Fruit fly (Drosophila melanogaster) whole organism, adult: ENCODE results near the gene Datp.

Experiments
- CG11617 ChIP-seq: fragments of 200-800 bp; sonication (Bioruptor generic); optimal IDR thresholded peaks from 2 replicates; lab custom pipeline; 2017; ENCODE audit warnings: mild to moderate bottlenecking, missing biosample characterization, missing genetic modification reagents, missing genetic modification characterization
- CG12768 ChIP-seq: fragments of 200-800 bp; sonication (Bioruptor generic); optimal IDR thresholded peaks from 2 replicates; lab custom pipeline; 2017; ENCODE audit warnings: missing biosample characterization, missing genetic modification characterization, mild to moderate bottlenecking, moderate library complexity, missing genetic modification reagents
- CG14711 ChIP-seq: fragments of 200-800 bp; sonication (Bioruptor generic); optimal IDR thresholded peaks from 2 replicates; lab custom pipeline; 2018; ENCODE audit warnings: missing biosample characterization, mild to moderate bottlenecking, missing genetic modification characterization, moderate library complexity
- CG1620 ChIP-seq: fragments of 200-800 bp; sonication (Bioruptor generic); optimal IDR thresholded peaks from 2 replicates; lab custom pipeline; 2016; ENCODE audit warnings: missing biosample characterization, missing genetic modification characterization
- CG33017 ChIP-seq: fragments of 200-800 bp; sonication (Bioruptor generic); optimal IDR thresholded peaks from 2 replicates; lab custom pipeline; 2018; ENCODE audit warnings: missing biosample characterization, mild to moderate bottlenecking, missing genetic modification characterization, moderate library complexity
- CG5204 ChIP-seq: fragments of 200-800 bp; sonication (Bioruptor generic); optimal IDR thresholded peaks from 2 replicates; lab custom pipeline; 2016; ENCODE audit warnings: missing biosample characterization, missing genetic modification characterization
- CG7045 ChIP-seq: fragments of 200-800 bp; sonication (Bioruptor generic); optimal IDR thresholded peaks from 2 replicates; lab custom pipeline; 2017; ENCODE audit warnings: missing biosample characterization, mild to moderate bottlenecking, missing genetic modification characterization
- CG7101 ChIP-seq: fragments of 200-800 bp; sonication (Bioruptor generic); optimal IDR thresholded peaks from 2 replicates; lab custom pipeline; 2018; ENCODE audit warnings: missing biosample characterization, mild to moderate bottlenecking, missing genetic modification characterization, moderate library complexity
- Clk ChIP-seq: fragments of 200-800 bp; sonication (Bioruptor generic); optimal IDR thresholded peaks from 2 replicates; lab custom pipeline; 2017; ENCODE audit warnings: missing biosample characterization, missing genetic modification characterization
- Crg-1 ChIP-seq: fragments of 200-800 bp; sonication (Bioruptor generic); optimal IDR thresholded peaks from 2 replicates; lab custom pipeline; 2016; ENCODE audit warnings: missing biosample characterization, missing genetic modification characterization
- Hr96 ChIP-seq: fragments of 200-800 bp; sonication (Bioruptor generic); optimal IDR thresholded peaks from 2 replicates; lab custom pipeline; 2016; ENCODE audit warnings: missing biosample characterization, missing genetic modification characterization
- Mnt ChIP-seq: fragments of 200-800 bp; sonication (Bioruptor generic); optimal IDR thresholded peaks from 2 replicates; lab custom pipeline; 2016; ENCODE audit warnings: missing biosample characterization, mild to moderate bottlenecking, missing genetic modification characterization
- bab1 ChIP-seq: fragments of 200-800 bp; sonication (Bioruptor generic); optimal IDR thresholded peaks from 3 replicates; lab custom pipeline; 2019; ENCODE audit warnings: missing biosample characterization, mild to moderate bottlenecking, missing genetic modification characterization, moderate library complexity
- cic ChIP-seq: fragments of 200-800 bp; sonication (Bioruptor generic); optimal IDR thresholded peaks from 2 replicates; lab custom pipeline; 2017; ENCODE audit warnings: missing biosample characterization, mild to moderate bottlenecking, missing genetic modification characterization, moderate library complexity
- cnc ChIP-seq, 2 experiments: fragments of >200 bp; optimal IDR thresholded peaks; 2 replicates each; lab custom pipeline; 2017
- kay ChIP-seq: fragments of 200-800 bp; sonication (Bioruptor generic); peaks from one replicate; lab custom pipeline; 2016; ENCODE audit warnings: missing biosample characterization, missing genetic modification characterization, borderline replicate concordance
- ovo ChIP-seq: fragments of 200-800 bp; sonication (Bioruptor generic); optimal IDR thresholded peaks from 2 replicates; lab custom pipeline; 2016; ENCODE audit warnings: missing biosample characterization, missing genetic modification characterization
- pad ChIP-seq: fragments of 200-800 bp; sonication (Bioruptor generic); optimal IDR thresholded peaks from 3 replicates; lab custom pipeline; 2017; ENCODE audit warnings: missing biosample characterization, missing genetic modification characterization, mild to moderate bottlenecking, moderate library complexity, missing genetic modification reagents
- tj ChIP-seq: fragments of 200-800 bp; sonication (Bioruptor generic); optimal IDR thresholded peaks from 3 replicates; lab custom pipeline; 2017; ENCODE audit warnings: missing biosample characterization, mild to moderate bottlenecking, missing genetic modification characterization, moderate library complexity
- toe ChIP-seq: fragments of 200-800 bp; sonication (Bioruptor generic); optimal IDR thresholded peaks from 2 replicates; lab custom pipeline; 2016; ENCODE audit warnings: missing biosample characterization, missing genetic modification characterization

Gene Datp

dm6 chr2L:9933063-9933462 lies 5.5 kb downstream of the Datp start, which contains the start of gene Cpr30F:
Cpr30F (minus strand) TSS chr2L:9933163.
- TF ChIP-seq Clk (GFP tag; lab: Kevin White, UChicago) (no peak), Crg-1 (GFP tag; lab: Kevin White, UChicago) (no peak), CG7045 (GFP tag; lab: Kevin White, UChicago) (no peak), Hr96 (GFP tag; lab: Kevin White, UChicago) (no peak), bab1 (GFP tag; lab: Kevin White, UChicago) (no peak), tj (GFP tag; lab: Kevin White, UChicago) (no peak), CG12768 (GFP tag; lab: Kevin White, UChicago) (no peak), toe (GFP tag; lab: Kevin White, UChicago) (no peak), CG11617 (GFP tag; lab: Kevin White, UChicago) (no peak), pad (no peak), CG5204 (GFP tag; lab: Kevin White, UChicago) (no peak), CG14711 (tag; lab: Kevin White, UChicago) (no peak), cic (GFP tag; lab: Kevin White, UChicago) (no peak), cnc (optimal IDR thresholded peaks at IDR 0.05; lab: Kevin White, UChicago) (no peak)

dm6 chr2L:9930280-9930679 lies 8.3 kb downstream of the Datp start, which contains the start of gene CG42367:
CG42367 (plus strand) TSS chr2L:9930580.
- no peak for TF ChIP-seq pad
- no peak for TF ChIP-seq toe (GFP tag; lab: Kevin White, UChicago)
- TF ChIP-seq ovo (GFP tag; lab: Kevin White, UChicago), result no peak
- TF ChIP-seq cic (GFP tag; lab: Kevin White, UChicago), result no peak
- TF ChIP-seq Clk (GFP tag; lab: Kevin White, UChicago), result no peak
- no peak for TF ChIP-seq CG33017 (tag; lab: Kevin White, UChicago)
- no peak for TF ChIP-seq CG1620 (GFP tag; lab: Kevin White, UChicago)
- TF ChIP-seq bab1 (GFP tag; lab: Kevin White, UChicago), result no peak
- TF ChIP-seq Mnt (GFP tag; lab: Kevin White, UChicago), result no peak

dm6 chr2L:9924765-9925164 lies 13.8 kb downstream of the Datp start, which contains the start of the genes TbCMF46 and CG42366:
TbCMF46 (minus strand) TSS chr2L:9924865.
CG42366 (plus strand) TSS chr2L:9925161.
- no peak for TF ChIP-seq Mnt (GFP tag; lab: Kevin White, UChicago)
- TF ChIP-seq cic (GFP tag; lab: Kevin White, UChicago), result no peak
- TF ChIP-seq CG14711 (tag; lab: Kevin White, UChicago), result no peak
- TF ChIP-seq kay (GFP tag; lab: Kevin White, UChicago), result no peak
- TF ChIP-seq Crg-1 (GFP tag; lab: Kevin White, UChicago), result no peak
- no peak for TF ChIP-seq CG33017 (tag; lab: Kevin White, UChicago)
- no peak for TF ChIP-seq CG11617 (GFP tag; lab: Kevin White, UChicago)
- no peak for TF ChIP-seq CG7101 (tag; lab: Kevin White, UChicago)
- TF ChIP-seq cnc (optimal IDR thresholded peaks at IDR 0.05; lab: Kevin White, UChicago), result no peak
- TF ChIP-seq Hr96 (GFP tag; lab: Kevin White, UChicago), result no peak

- TF ChIP-seq CG7045 (GFP tag; lab: Kevin White, UChicago) (peak; percentile 72), kay (GFP tag; lab: Kevin White, UChicago) (peak; percentile 88), CG11617 (GFP tag; lab: Kevin White, UChicago) (peak; percentile 79), CG12768 (GFP tag; lab: Kevin White, UChicago) (peak; percentile 82), cnc (optimal IDR thresholded peaks at IDR 0.05; lab: Kevin White, UChicago) (no peak), CG33017 (tag; lab: Kevin White, UChicago) (peak; percentile 72), CG7101 (tag; lab: Kevin White, UChicago) (peak; percentile 78), CG5204 (GFP tag; lab: Kevin White, UChicago) (peak; percentile 40), bab1 (GFP tag; lab: Kevin White, UChicago) (peak; percentile 85), Clk (GFP tag; lab: Kevin White, UChicago) (no peak), Mnt (GFP tag; lab: Kevin White, UChicago) (peak; percentile 51), Hr96 (GFP tag; lab: Kevin White, UChicago) (peak; percentile 69), tj (GFP tag; lab: Kevin White, UChicago) (peak; percentile 56), toe (GFP tag; lab: Kevin White, UChicago) (peak; percentile 67), pad (peak; percentile 25), CG14711 (tag; lab: Kevin White, UChicago) (peak; percentile 66), ovo (GFP tag; lab: Kevin White, UChicago) (no peak), cic (GFP tag; lab: Kevin White, UChicago) (peak; percentile 24), CG1620 (GFP tag; lab: Kevin White, UChicago) (peak; percentile 12), Crg-1 (GFP tag; lab: Kevin White, UChicago) (no peak)
These were observed 17.2 kb downstream of the Datp start, which contains the start of gene CG4592 for dm6 chr2L:9921401-9921800. CG4592 (plus strand) TSS chr2L:9921633.

dm6 chr2L:9919949-9920348 lies 18.6 kb downstream of the Datp start, which contains the start of gene CG4594:
CG4594 (plus strand) TSS chr2L:9920160.
- TF ChIP-seq cic (GFP tag; lab: Kevin White, UChicago), result no peak

- TF ChIP-seq cic (GFP tag; lab: Kevin White, UChicago), result no peak
- no peak for TF ChIP-seq CG12768 (GFP tag; lab: Kevin White, UChicago)
These were observed 19.4 kb downstream of the Datp start for dm6 chr2L:9919218-9919617.
